Worm (Caenorhabditis elegans) whole organism, L4 larva: ENCODE measurements around the gene str-86.

Experiments
- F37D6.2 ChIP-seq: sonication (generic microtip); optimal IDR thresholded peaks from 2 replicates; lab custom pipeline; 2016; ENCODE audit warnings: mild to moderate bottlenecking, missing genetic modification characterization, missing compliant biosample characterization
- F44E2.7 ChIP-seq: fragments of 200-800 bp; sonication (Bioruptor generic); IDR thresholded peaks from 2 replicates; pipeline ENCODE4 v2.1.2; 2022; ENCODE audit warnings: missing genetic modification characterization, missing compliant biosample characterization
- Y48G9A.11 ChIP-seq: fragments of 200-800 bp; sonication (Bioruptor generic); IDR thresholded peaks from 2 replicates; pipeline ENCODE4 v1.3.6; 2022; ENCODE audit warnings: missing genetic modification reagents, missing genetic modification characterization, missing compliant biosample characterization
- Y75B8A.6 ChIP-seq: fragments of 200-800 bp; sonication (Bioruptor generic); IDR thresholded peaks from 2 replicates; pipeline ENCODE4 v1.3.6; 2022; ENCODE audit warnings: missing genetic modification reagents, missing genetic modification characterization, missing compliant biosample characterization
- ZK337.2 ChIP-seq: fragments of 200-800 bp; sonication (Bioruptor generic); IDR thresholded peaks from 2 replicates; pipeline ENCODE4 v1.3.6; 2022; ENCODE audit warnings: missing genetic modification reagents, missing genetic modification characterization, missing compliant biosample characterization
- aha-1 ChIP-seq: fragments of 150-350 bp; peaks from one replicate; lab custom pipeline; 2014; ENCODE audit warnings: missing biosample characterization, missing genetic modification characterization
- arid-1 ChIP-seq: fragments of 200-800 bp; sonication (Bioruptor generic); conservative IDR thresholded peaks from 2 replicates; pipeline ENCODE4 v1.3.6; 2022; ENCODE audit warnings: missing genetic modification reagents, missing genetic modification characterization, missing compliant biosample characterization
- attf-4 ChIP-seq: sonication (generic microtip); optimal IDR thresholded peaks from 3 replicates; lab custom pipeline; 2017; ENCODE audit warnings: missing biosample characterization, missing genetic modification characterization
- ceh-20 ChIP-seq: fragments of 200-800 bp; sonication (Bioruptor generic); IDR thresholded peaks from 2 replicates; pipeline ENCODE4 v1.3.6; 2022; ENCODE audit warnings: missing genetic modification reagents, missing genetic modification characterization, missing compliant biosample characterization
- ceh-82 ChIP-seq: sonication (generic microtip); optimal IDR thresholded peaks from 2 replicates; lab custom pipeline; 2017; ENCODE audit warnings: missing biosample characterization, missing genetic modification characterization
- daf-8 ChIP-seq: fragments of 200-800 bp; sonication (Bioruptor generic); IDR thresholded peaks from 2 replicates; pipeline ENCODE4 v1.3.6; 2022; ENCODE audit warnings: missing genetic modification characterization, missing compliant biosample characterization
- dmd-6 ChIP-seq: fragments of 200-800 bp; sonication (Bioruptor generic); IDR thresholded peaks from 2 replicates; pipeline ENCODE4 v1.3.6; 2022; ENCODE audit warnings: missing genetic modification reagents, missing genetic modification characterization, missing compliant biosample characterization
- duxl-1 ChIP-seq: sonication (generic microtip); optimal IDR thresholded peaks from 2 replicates; lab custom pipeline; 2016; ENCODE audit warnings: mild to moderate bottlenecking, missing genetic modification characterization, moderate library complexity, missing compliant biosample characterization; ENCODE audit not compliant: poor library complexity
- dve-1 ChIP-seq: sonication (generic microtip); optimal IDR thresholded peaks from 2 replicates; lab custom pipeline; 2017; ENCODE audit warnings: antibody characterized with exemption, mild to moderate bottlenecking, missing genetic modification characterization, missing compliant biosample characterization; ENCODE audit not compliant: insufficient read depth
- fos-1 ChIP-seq: fragments of 150-350 bp; optimal IDR thresholded peaks from 2 replicates; lab custom pipeline; 2014; ENCODE audit warnings: missing biosample characterization, missing genetic modification characterization
- hif-1 ChIP-seq, 2 experiments: sonication (generic microtip); optimal IDR thresholded peaks; 2 replicates each; lab custom pipeline; 2016 to 2017; ENCODE audit warnings: missing compliant biosample characterization in 2 of 2, missing genetic modification characterization in 2 of 2, missing genetic modification reagents in 2 of 2, missing genotype in 2 of 2, mild to moderate bottlenecking in 1 of 2
- hlh-11 ChIP-seq: fragments of 200-800 bp; sonication (Bioruptor generic); optimal IDR thresholded peaks from 2 replicates; lab custom pipeline; 2018; ENCODE audit warnings: mild to moderate bottlenecking, missing genetic modification characterization, missing compliant biosample characterization
- jun-1 ChIP-seq: fragments of 150-350 bp; optimal IDR thresholded peaks from 2 replicates; lab custom pipeline; 2014; ENCODE audit warnings: missing biosample characterization, missing genetic modification reagents, missing genetic modification characterization
- lin-1 ChIP-seq: fragments of 200-800 bp; sonication (Bioruptor generic); IDR thresholded peaks from 2 replicates; pipeline ENCODE4 v1.3.6; 2022; ENCODE audit warnings: missing genetic modification reagents, missing genetic modification characterization, missing compliant biosample characterization
- lin-38 ChIP-seq: fragments of 200-800 bp; sonication (Bioruptor generic); IDR thresholded peaks from 2 replicates; pipeline ENCODE4 v1.3.6; 2022; ENCODE audit warnings: missing genetic modification reagents, missing genetic modification characterization, missing compliant biosample characterization
- lin-39 ChIP-seq: fragments of 150-350 bp; optimal IDR thresholded peaks from 2 replicates; lab custom pipeline; 2014; ENCODE audit warnings: missing biosample characterization, missing genetic modification reagents, missing genetic modification characterization
- madf-5 ChIP-seq, 2 experiments: fragments of 200-800 bp; sonication (Bioruptor generic); IDR thresholded peaks; 2 replicates each; pipeline ENCODE4 v1.3.6; 2022; ENCODE audit warnings: missing compliant biosample characterization in 2 of 2, missing genetic modification characterization in 2 of 2
- mdl-1 ChIP-seq, 2 experiments: fragments of 150-350 bp in 1 of 2; sonication (generic microtip) in 1 of 2; optimal IDR thresholded peaks; 2 replicates each; lab custom pipeline; 2014 to 2017; ENCODE audit warnings: missing biosample characterization in 2 of 2, missing genetic modification characterization in 2 of 2
- nhr-111 ChIP-seq: fragments of 200-800 bp; sonication (Bioruptor generic); optimal IDR thresholded peaks from 2 replicates; lab custom pipeline; 2018; ENCODE audit warnings: mild to moderate bottlenecking, missing genetic modification characterization, missing compliant biosample characterization
- nhr-28 ChIP-seq: fragments of 150-350 bp; optimal IDR thresholded peaks from 2 replicates; lab custom pipeline; 2014; ENCODE audit warnings: missing biosample characterization, missing genetic modification characterization
- nhr-41 ChIP-seq: fragments of 200-800 bp; sonication (Bioruptor generic); IDR thresholded peaks from 2 replicates; pipeline ENCODE4 v1.3.6; 2022; ENCODE audit warnings: missing genetic modification reagents, missing genetic modification characterization, missing compliant biosample characterization
- nhr-6 ChIP-seq: fragments of 150-350 bp; optimal IDR thresholded peaks from 2 replicates; lab custom pipeline; 2014; ENCODE audit warnings: missing biosample characterization, missing genetic modification characterization
- nhr-76 ChIP-seq: fragments of 150-350 bp; optimal IDR thresholded peaks from 2 replicates; lab custom pipeline; 2014; ENCODE audit warnings: missing biosample characterization, missing genetic modification characterization
- nhr-77 ChIP-seq: fragments of 150-350 bp; optimal IDR thresholded peaks from 2 replicates; lab custom pipeline; 2014; ENCODE audit warnings: missing biosample characterization, missing genetic modification characterization
- snpc-1.2 ChIP-seq: fragments of 200-800 bp; sonication (Bioruptor generic); IDR thresholded peaks from 2 replicates; pipeline ENCODE4 v1.3.6; 2022; ENCODE audit warnings: missing genetic modification reagents, missing genetic modification characterization, missing compliant biosample characterization
- snpc-4 ChIP-seq: fragments of 150-350 bp; optimal IDR thresholded peaks from 2 replicates; lab custom pipeline; 2014; ENCODE audit warnings: missing biosample characterization, missing genetic modification characterization
- spr-1 ChIP-seq: sonication (generic microtip); optimal IDR thresholded peaks from 2 replicates; lab custom pipeline; 2016; ENCODE audit warnings: mild to moderate bottlenecking, missing genetic modification characterization, missing compliant biosample characterization
- spr-3 ChIP-seq: fragments of 200-800 bp; sonication (Bioruptor generic); optimal IDR thresholded peaks from 2 replicates; lab custom pipeline; 2018; ENCODE audit warnings: mild to moderate bottlenecking, missing genetic modification characterization, missing compliant biosample characterization
- unc-62 ChIP-seq, 3 experiments: fragments of 150-350 bp in 1 of 3; sonication (generic microtip); optimal IDR thresholded peaks in 2 of 3; peaks in 1 of 3; 1 replicate in 1 of 3; 2 replicates in 2 of 3; lab custom pipeline; 2014 to 2017; ENCODE audit warnings: missing biosample characterization in 3 of 3, missing genetic modification characterization in 3 of 3, missing genetic modification reagents in 3 of 3, missing genotype in 1 of 3
- zfp-2 ChIP-seq: sonication (generic microtip); optimal IDR thresholded peaks from 2 replicates; lab custom pipeline; 2016; ENCODE audit warnings: mild to moderate bottlenecking, missing genetic modification characterization, missing compliant biosample characterization
- ztf-7 ChIP-seq: fragments of 150-350 bp; optimal IDR thresholded peaks from 2 replicates; lab custom pipeline; 2014; ENCODE audit warnings: missing biosample characterization, missing genetic modification characterization

Gene str-86

ce11 chrV:8994272-8994671, 10.8 kb upstream of the str-86 start:
- TF ChIP-seq Y48G9A.11 (GFP tag; lab: Robert Waterston, UW) = no peak
- TF ChIP-seq unc-62 (GFP tag; optimal IDR thresholded peaks at IDR 0.05 in 1 of 2; lab: Kevin White, UChicago) = peak in 1 of 2 experiments; percentile 33
- TF ChIP-seq unc-62 (tag; optimal IDR thresholded peaks at IDR 0.05; lab: Kevin White, UChicago) = no peak
- TF ChIP-seq ceh-20 (GFP tag; lab: Robert Waterston, UW) = no peak
- peak in 1 of 2 experiments; percentile 54 for TF ChIP-seq mdl-1 (tag; optimal IDR thresholded peaks at IDR 0.05; lab: Kevin White, UChicago)
- TF ChIP-seq nhr-111 (GFP tag; lab: Kevin White, UChicago) = no peak
- peak; percentile 39 for TF ChIP-seq nhr-28
- no peak for TF ChIP-seq ZK337.2
- no peak for TF ChIP-seq lin-39 (tag; lab: Kevin White, UChicago)
- no peak for TF ChIP-seq ztf-7 (tag; lab: Kevin White, UChicago)
- TF ChIP-seq nhr-77 (tag; lab: Kevin White, UChicago) = no peak
- no peak for TF ChIP-seq F37D6.2
- no peak for TF ChIP-seq zfp-2 (tag; lab: Kevin White, UChicago)
- TF ChIP-seq duxl-1 (tag; lab: Kevin White, UChicago) = no peak
- no peak for TF ChIP-seq spr-3 (GFP tag; lab: Kevin White, UChicago)
- TF ChIP-seq lin-38 (GFP tag; lab: Robert Waterston, UW) = no peak
- no peak for TF ChIP-seq daf-8 (GFP tag; lab: Robert Waterston, UW)
- TF ChIP-seq jun-1 (tag; lab: Kevin White, UChicago) = no peak
- TF ChIP-seq hif-1 (tag; optimal IDR thresholded peaks at IDR 0.05; lab: Kevin White, UChicago) = no peak
- peak; percentile 36 for TF ChIP-seq aha-1 (tag; lab: Kevin White, UChicago)
- no peak for TF ChIP-seq dve-1
- no peak for TF ChIP-seq snpc-4 (tag; lab: Kevin White, UChicago)
- TF ChIP-seq nhr-41 (GFP tag; lab: Robert Waterston, UW) = no peak
- no peak for TF ChIP-seq snpc-1.2 (GFP tag; lab: Robert Waterston, UW)
- TF ChIP-seq spr-1 = no peak
- TF ChIP-seq lin-1 (GFP tag; lab: Robert Waterston, UW) = no peak
- no peak for TF ChIP-seq attf-4 (tag; lab: Kevin White, UChicago)
- no peak for TF ChIP-seq nhr-6 (tag; lab: Kevin White, UChicago)
- TF ChIP-seq madf-5 (GFP tag; IDR thresholded peaks at IDR 0.05; lab: Robert Waterston, UW) = no peak
- TF ChIP-seq, all 104 proteins: peak for 4

ce11 chrV:8991679-8992078, 8.2 kb upstream of the str-86 start, which contains the start of gene F59E11.6:
TSS of gene F59E11.6 (plus strand) at chrV:8991789.
- peak; percentile 89 for TF ChIP-seq aha-1 (tag; lab: Kevin White, UChicago)
- no peak for TF ChIP-seq F44E2.7 (GFP tag; lab: Robert Waterston, UW)

ce11 chrV:8990194-8990649, 6.7 kb upstream of the str-86 start, which contains the start of gene F59E11.7:
TSS of gene F59E11.7 (plus strand) at chrV:8990244.
- TF ChIP-seq dmd-6 (no peak), mdl-1 (tag; optimal IDR thresholded peaks at IDR 0.05; lab: Kevin White, UChicago) (no peak), ceh-82 (tag; lab: Kevin White, UChicago) (no peak)

- TF ChIP-seq hlh-11 (no peak), snpc-4 (tag; lab: Kevin White, UChicago) (no peak), Y75B8A.6 (no peak), nhr-76 (tag; lab: Kevin White, UChicago) (no peak), lin-38 (GFP tag; lab: Robert Waterston, UW) (no peak), fos-1 (tag; lab: Kevin White, UChicago) (no peak), arid-1 (GFP tag; lab: Robert Waterston, UW) (no peak)
Measured at ce11 chrV:8988104-8988503, 4.6 kb upstream of the str-86 start, which contains the start of gene str-87. TSS of gene str-87 (minus strand) at chrV:8988204.
